Fruit fly (Drosophila melanogaster) whole organism, prepupa: Measurements from ENCODE around the gene Zpr1.
A peak's percentile ranks its signal among the peaks of the same experiment; 100 is the strongest.

ENCODE experiments used
- Blimp-1 ChIP-seq: fragments of 200-800 bp; sonication (Bioruptor generic); optimal IDR thresholded peaks from 3 replicates; lab custom pipeline; 2017; ENCODE audit warnings: missing biosample characterization, missing genetic modification characterization, mild to moderate bottlenecking, moderate library complexity, missing genetic modification reagents
- CG10631 ChIP-seq: fragments of 200-800 bp; sonication (Bioruptor generic); optimal IDR thresholded peaks from 2 replicates; lab custom pipeline; 2016; ENCODE audit warnings: missing biosample characterization, missing genetic modification characterization
- CG10669 ChIP-seq: fragments of 200-800 bp; sonication (Bioruptor generic); optimal IDR thresholded peaks from 3 replicates; lab custom pipeline; 2018; ENCODE audit warnings: missing biosample characterization, mild to moderate bottlenecking, missing genetic modification characterization, moderate library complexity
- CG11294 ChIP-seq: fragments of 200-800 bp; sonication (Bioruptor generic); IDR thresholded peaks from 2 replicates; pipeline ENCODE4 v1.3.6; 2022; ENCODE audit warnings: missing biosample characterization, missing genetic modification characterization
- CG15336 ChIP-seq: fragments of 200-800 bp; sonication (Bioruptor generic); IDR thresholded peaks from 2 replicates; pipeline ENCODE4 v1.3.6; 2022; ENCODE audit warnings: missing biosample characterization, missing genetic modification characterization
- CG1621 ChIP-seq: fragments of 200-800 bp; sonication (Bioruptor generic); optimal IDR thresholded peaks from 3 replicates; lab custom pipeline; 2018; ENCODE audit warnings: missing biosample characterization, mild to moderate bottlenecking, missing genetic modification characterization
- CG16779 ChIP-seq: fragments of 200-800 bp; sonication (Bioruptor generic); optimal IDR thresholded peaks from 3 replicates; lab custom pipeline; 2017; ENCODE audit warnings: missing biosample characterization, mild to moderate bottlenecking, missing genetic modification characterization
- CG31627 ChIP-seq: fragments of 200-800 bp; sonication (Bioruptor generic); optimal IDR thresholded peaks from 3 replicates; lab custom pipeline; 2016; ENCODE audit warnings: missing biosample characterization, missing genetic modification characterization
- CG32006 ChIP-seq: fragments of 200-800 bp; sonication (Bioruptor generic); optimal IDR thresholded peaks from 3 replicates; lab custom pipeline; 2017; ENCODE audit warnings: missing biosample characterization, mild to moderate bottlenecking, missing genetic modification characterization
- CG34406 ChIP-seq: fragments of 200-800 bp; sonication (Bioruptor generic); optimal IDR thresholded peaks from 3 replicates; lab custom pipeline; 2016; ENCODE audit warnings: missing biosample characterization, missing genetic modification characterization
- CG6163 ChIP-seq: fragments of 200-800 bp; sonication (Bioruptor generic); IDR thresholded peaks from 3 replicates; pipeline ENCODE4 v1.3.6; 2022; ENCODE audit warnings: missing biosample characterization, missing genetic modification characterization
- CG6792 ChIP-seq: fragments of 200-800 bp; sonication (Bioruptor generic); optimal IDR thresholded peaks from 3 replicates; lab custom pipeline; 2016; ENCODE audit warnings: missing biosample characterization, missing genetic modification characterization
- CG6808 ChIP-seq: fragments of 200-800 bp; sonication (Bioruptor generic); optimal IDR thresholded peaks from 3 replicates; lab custom pipeline; 2017; ENCODE audit warnings: missing biosample characterization, missing genetic modification characterization, mild to moderate bottlenecking, moderate library complexity, missing genetic modification reagents
- CG6854 ChIP-seq: fragments of 200-800 bp; sonication (Bioruptor generic); optimal IDR thresholded peaks from 2 replicates; lab custom pipeline; 2017; ENCODE audit warnings: missing biosample characterization, mild to moderate bottlenecking, missing genetic modification characterization
- CG8119 ChIP-seq: fragments of 200-800 bp; sonication (Bioruptor generic); IDR thresholded peaks from 3 replicates; pipeline ENCODE4 v1.3.6; 2022; ENCODE audit warnings: missing biosample characterization, missing genetic modification characterization
- CG8319 ChIP-seq: fragments of 200-800 bp; sonication (Bioruptor generic); optimal IDR thresholded peaks from 3 replicates; lab custom pipeline; 2016; ENCODE audit warnings: missing biosample characterization, missing genetic modification characterization
- CG8632 ChIP-seq: fragments of 200-800 bp; sonication (Bioruptor generic); optimal IDR thresholded peaks from 3 replicates; lab custom pipeline; 2016; ENCODE audit warnings: missing biosample characterization, missing genetic modification characterization
- Eip75B ChIP-seq: fragments of 200-800 bp; sonication (Bioruptor generic); optimal IDR thresholded peaks from 3 replicates; lab custom pipeline; 2016; ENCODE audit warnings: missing biosample characterization, missing genetic modification characterization
- Eip78C ChIP-seq: fragments of 200-800 bp; sonication (Bioruptor generic); peaks from one replicate; lab custom pipeline; 2016; ENCODE audit warnings: missing biosample characterization, missing genetic modification characterization
- Eip93F ChIP-seq: fragments of 200-800 bp; sonication (Bioruptor generic); optimal IDR thresholded peaks from 2 replicates; lab custom pipeline; 2016; ENCODE audit warnings: missing biosample characterization, mild to moderate bottlenecking, missing genetic modification characterization
- Ets21C ChIP-seq: fragments of 200-800 bp; sonication (Bioruptor generic); optimal IDR thresholded peaks from 3 replicates; lab custom pipeline; 2016; ENCODE audit warnings: missing biosample characterization, missing genetic modification characterization
- Ets96B ChIP-seq: fragments of 200-800 bp; optimal IDR thresholded peaks from 2 replicates; lab custom pipeline; 2019; ENCODE audit warnings: missing biosample characterization, mild to moderate bottlenecking, missing genetic modification characterization, moderate library complexity
- Gug ChIP-seq: fragments of 200-800 bp; sonication (Bioruptor generic); IDR thresholded peaks from 2 replicates; pipeline ENCODE4 v1.3.6; 2022; ENCODE audit warnings: missing biosample characterization, missing genetic modification characterization
- Hr38 ChIP-seq: sonication (Bioruptor generic); optimal IDR thresholded peaks from 2 replicates; lab custom pipeline; 2016; ENCODE audit warnings: missing biosample characterization, missing genetic modification characterization
- Hr39 ChIP-seq: fragments of 200-800 bp; sonication (Bioruptor generic); optimal IDR thresholded peaks from 2 replicates; lab custom pipeline; 2016; ENCODE audit warnings: missing biosample characterization, missing genetic modification characterization
- Hr4 ChIP-seq: fragments of 200-800 bp; sonication (Bioruptor generic); optimal IDR thresholded peaks from 3 replicates; lab custom pipeline; 2016; ENCODE audit warnings: missing biosample characterization, missing genetic modification characterization
- Met ChIP-seq: fragments of 200-800 bp; sonication (Bioruptor generic); optimal IDR thresholded peaks from 3 replicates; lab custom pipeline; 2016; ENCODE audit warnings: missing biosample characterization, missing genetic modification characterization
- OdsH ChIP-seq: fragments of 200-800 bp; sonication (Bioruptor generic); optimal IDR thresholded peaks from 3 replicates; lab custom pipeline; 2016; ENCODE audit warnings: missing biosample characterization, missing genetic modification characterization
- Smox ChIP-seq: fragments of 200-800 bp; sonication (Bioruptor generic); optimal IDR thresholded peaks from 3 replicates; lab custom pipeline; 2016; ENCODE audit warnings: missing biosample characterization, missing genetic modification characterization
- Sox102F ChIP-seq: fragments of 200-800 bp; sonication (Bioruptor generic); optimal IDR thresholded peaks from 2 replicates; lab custom pipeline; 2016; ENCODE audit warnings: missing biosample characterization, mild to moderate bottlenecking, missing genetic modification characterization
- Sox14 ChIP-seq: fragments of 200-800 bp; sonication (Bioruptor generic); optimal IDR thresholded peaks from 3 replicates; lab custom pipeline; 2016; ENCODE audit warnings: missing biosample characterization, missing genetic modification characterization
- Sox15 ChIP-seq: fragments of 200-800 bp; sonication (Bioruptor generic); optimal IDR thresholded peaks from 3 replicates; lab custom pipeline; 2016; ENCODE audit warnings: missing biosample characterization, missing genetic modification characterization
- achi ChIP-seq: fragments of 200-800 bp; sonication (Bioruptor generic); optimal IDR thresholded peaks from 3 replicates; lab custom pipeline; 2016; ENCODE audit warnings: missing biosample characterization, missing genetic modification characterization
- acj6 ChIP-seq: fragments of 200-800 bp; sonication (Bioruptor generic); optimal IDR thresholded peaks from 3 replicates; lab custom pipeline; 2016; ENCODE audit warnings: missing biosample characterization, missing genetic modification characterization
- dac ChIP-seq: fragments of 200-800 bp; sonication (Bioruptor generic); optimal IDR thresholded peaks from 2 replicates; lab custom pipeline; 2017; ENCODE audit warnings: missing biosample characterization, mild to moderate bottlenecking, missing genetic modification characterization
- eg ChIP-seq: fragments of 200-800 bp; sonication (Bioruptor generic); IDR thresholded peaks from 3 replicates; pipeline ENCODE4 v1.3.6; 2022; ENCODE audit warnings: missing biosample characterization, missing genetic modification characterization
- fkh ChIP-seq: fragments of 200-800 bp; sonication (Bioruptor generic); optimal IDR thresholded peaks from 3 replicates; lab custom pipeline; 2017; ENCODE audit warnings: missing biosample characterization, mild to moderate bottlenecking, missing genetic modification characterization, moderate library complexity
- lz ChIP-seq: fragments of 200-800 bp; sonication (Bioruptor generic); optimal IDR thresholded peaks from 3 replicates; lab custom pipeline; 2016; ENCODE audit warnings: missing biosample characterization, missing genetic modification characterization
- ss ChIP-seq, 2 experiments: fragments of 200-800 bp; sonication (Bioruptor generic); optimal IDR thresholded peaks; 2 replicates in 1 of 2; 3 replicates in 1 of 2; lab custom pipeline; 2017 to 2018; ENCODE audit warnings: mild to moderate bottlenecking in 2 of 2, missing biosample characterization in 2 of 2, missing genetic modification characterization in 2 of 2, moderate library complexity in 1 of 2
- svp ChIP-seq: fragments of 200-800 bp; sonication (Bioruptor generic); peaks from one replicate; lab custom pipeline; 2016; ENCODE audit warnings: missing biosample characterization, missing genetic modification characterization
- topi ChIP-seq: fragments of 200-800 bp; sonication (Bioruptor generic); optimal IDR thresholded peaks from 3 replicates; lab custom pipeline; 2016; ENCODE audit warnings: missing biosample characterization, missing genetic modification characterization
- vri ChIP-seq: fragments of 200-800 bp; sonication (Bioruptor generic); optimal IDR thresholded peaks from 3 replicates; lab custom pipeline; 2016; ENCODE audit warnings: missing biosample characterization, mild to moderate bottlenecking, missing genetic modification characterization

The Zpr1 gene

DNA sequence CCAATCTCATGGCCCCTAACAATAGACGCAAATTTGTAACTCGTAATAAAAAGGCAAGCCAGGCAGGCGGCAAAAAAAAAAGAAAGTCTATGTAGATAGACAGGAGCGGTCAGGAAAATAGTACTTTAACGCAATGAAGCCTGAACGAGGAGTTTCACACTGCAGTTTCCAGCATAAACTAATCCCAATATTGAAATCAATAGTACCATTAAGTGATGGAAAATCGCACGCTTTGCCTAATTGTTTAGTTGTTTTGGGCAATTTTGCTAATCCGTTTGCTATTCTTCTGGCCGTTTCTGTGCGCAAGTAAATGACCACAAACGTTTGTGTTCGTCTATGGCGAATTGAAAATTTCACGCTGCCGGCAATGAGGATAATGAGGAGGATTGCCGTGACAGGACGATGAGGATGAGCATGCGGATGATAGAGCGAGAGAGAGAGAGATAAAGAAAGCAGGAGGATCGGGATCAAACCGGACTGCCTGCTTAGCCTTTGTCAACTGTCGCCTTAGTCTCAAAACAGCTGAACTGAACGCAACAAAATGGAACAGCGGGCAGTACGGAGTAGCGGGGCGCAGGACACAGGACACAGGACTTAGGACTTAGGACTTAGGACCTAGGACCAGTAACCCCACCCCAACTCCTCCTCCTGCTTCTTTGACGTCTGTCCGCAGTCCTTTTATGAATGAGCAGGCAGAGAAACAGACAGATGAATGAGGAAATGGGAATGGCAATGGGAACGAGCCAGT is 34.5 kb downstream of the Zpr1 start:
- no peak for TF ChIP-seq OdsH
- TF ChIP-seq Hr4 (GFP tag; lab: Kevin White, UChicago): peak; percentile 22
- no peak for TF ChIP-seq Ets96B (tag; lab: Kevin White, UChicago)
- no peak for TF ChIP-seq lz (GFP tag; lab: Kevin White, UChicago)
- TF ChIP-seq ss (GFP tag; optimal IDR thresholded peaks at IDR 0.05; lab: Kevin White, UChicago): no peak
- no peak for TF ChIP-seq CG11294 (GFP tag; lab: Robert Waterston, UW)
- TF ChIP-seq CG6163: no peak
- TF ChIP-seq Eip78C (GFP tag; lab: Kevin White, UChicago): peak; percentile 11
- TF ChIP-seq CG1621 (tag; lab: Kevin White, UChicago): no peak
- TF ChIP-seq CG10631 (GFP tag; lab: Kevin White, UChicago): no peak
- no peak for TF ChIP-seq Eip93F
- no peak for TF ChIP-seq dac (GFP tag; lab: Kevin White, UChicago)
- TF ChIP-seq eg (GFP tag; lab: Robert Waterston, UW): peak; percentile 48; the same call in 1 of the 3 replicates
- no peak for TF ChIP-seq CG10669 (GFP tag; lab: Kevin White, UChicago)
- TF ChIP-seq CG34406 (GFP tag; lab: Kevin White, UChicago): no peak
- TF ChIP-seq Sox14 (GFP tag; lab: Kevin White, UChicago): no peak
- TF ChIP-seq topi: no peak
- TF ChIP-seq CG32006 (GFP tag; lab: Kevin White, UChicago): peak; percentile 41
- TF ChIP-seq fkh (GFP tag; lab: Kevin White, UChicago): no peak
- peak; percentile 35; the same call in 1 of the 2 replicates for TF ChIP-seq CG15336 (GFP tag; lab: Robert Waterston, UW)
- TF ChIP-seq achi: no peak
- TF ChIP-seq Ets21C (GFP tag; lab: Kevin White, UChicago): no peak
- no peak for TF ChIP-seq Hr38 (GFP tag; lab: Kevin White, UChicago)
- no peak for TF ChIP-seq Sox15 (GFP tag; lab: Kevin White, UChicago)
- TF ChIP-seq CG16779 (tag; lab: Kevin White, UChicago): no peak
- no peak for TF ChIP-seq CG8632 (GFP tag; lab: Kevin White, UChicago)
- no peak for TF ChIP-seq Eip75B
- no peak for TF ChIP-seq Blimp-1 (GFP tag; lab: Kevin White, UChicago)
- TF ChIP-seq svp (GFP tag; lab: Kevin White, UChicago): no peak
- TF ChIP-seq Met (GFP tag; lab: Kevin White, UChicago): no peak

DNA sequence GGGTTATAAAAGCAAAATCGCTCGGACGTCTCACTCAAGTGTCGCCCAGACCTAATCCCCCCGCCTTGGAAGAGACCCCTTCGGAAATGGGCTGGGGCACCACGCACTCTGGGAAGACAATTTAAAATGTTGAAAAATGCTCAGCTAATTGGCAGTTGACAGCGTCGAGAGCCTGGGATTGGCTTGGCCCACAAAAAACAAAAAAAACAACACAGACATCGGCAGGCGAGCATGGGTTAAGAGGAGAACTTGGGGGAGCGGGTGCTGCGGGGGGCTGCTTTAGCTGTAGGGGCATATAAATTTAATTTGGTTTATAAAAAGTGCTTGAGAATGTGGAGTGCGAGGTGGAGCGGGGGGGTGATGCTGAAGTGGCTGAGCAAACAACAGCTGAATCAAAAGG is 39.4 kb downstream of the Zpr1 start:
- no peak for TF ChIP-seq eg (GFP tag; lab: Robert Waterston, UW)
- TF ChIP-seq OdsH: no peak
- peak; percentile 54 for TF ChIP-seq Eip78C (GFP tag; lab: Kevin White, UChicago)
- peak in 1 of 2 experiments; percentile 19 for TF ChIP-seq ss (GFP tag; optimal IDR thresholded peaks at IDR 0.05; lab: Kevin White, UChicago)
- no peak for TF ChIP-seq CG6808 (GFP tag; lab: Kevin White, UChicago)
- TF ChIP-seq CG8319 (GFP tag; lab: Kevin White, UChicago): no peak
- TF ChIP-seq Ets96B (tag; lab: Kevin White, UChicago): no peak

DNA sequence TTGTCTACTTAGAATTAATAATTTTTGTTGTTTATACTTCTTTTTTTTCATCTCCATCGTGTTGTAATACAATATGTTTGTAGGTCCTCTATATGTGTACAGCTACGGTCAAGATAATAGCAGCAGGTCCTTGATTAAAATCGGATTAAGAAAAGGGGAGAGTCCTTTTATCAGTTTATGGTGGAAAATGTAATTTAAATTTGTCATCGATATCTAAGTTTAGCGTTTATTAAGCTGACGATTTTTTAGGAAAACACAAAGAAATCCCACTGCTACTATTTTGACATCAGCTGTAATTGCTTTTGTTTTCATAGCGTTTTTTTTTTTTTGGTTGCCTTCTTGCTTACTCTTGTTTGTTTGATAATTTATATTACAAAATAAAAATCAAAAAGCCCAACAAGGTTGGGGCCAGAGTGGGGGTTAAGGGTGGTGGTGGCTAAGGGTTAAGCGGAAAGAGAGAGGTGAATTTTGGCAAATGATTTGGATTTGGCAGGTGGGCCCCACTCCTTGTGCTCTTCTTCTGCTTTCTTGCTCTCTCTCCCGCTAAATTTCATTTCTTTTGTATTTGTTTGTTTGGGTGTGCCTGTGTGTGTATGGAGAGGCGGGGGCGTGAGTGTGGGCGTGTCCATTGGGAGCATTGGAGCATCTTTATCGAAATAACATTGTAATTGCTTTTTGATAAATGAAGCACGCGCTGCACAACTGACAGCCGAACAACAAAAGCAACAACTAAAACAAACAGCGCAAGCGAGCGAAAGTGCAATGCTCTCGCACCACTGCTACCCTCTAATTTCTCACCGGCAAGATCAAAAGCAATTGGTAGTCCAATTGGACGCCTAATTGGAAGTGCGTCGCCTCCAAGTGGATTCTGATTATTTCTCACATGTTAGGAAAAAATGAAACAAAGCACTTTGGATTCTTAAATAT is 40.8 kb downstream of the Zpr1 start:
- TF ChIP-seq Hr4 (GFP tag; lab: Kevin White, UChicago): peak; percentile 46
- TF ChIP-seq Sox102F (GFP tag; lab: Kevin White, UChicago): peak; percentile 55
- peak; percentile 40 for TF ChIP-seq Sox14 (GFP tag; lab: Kevin White, UChicago)
- TF ChIP-seq CG6808 (GFP tag; lab: Kevin White, UChicago): peak; percentile 9
- peak; percentile 25 for TF ChIP-seq CG31627 (GFP tag; lab: Kevin White, UChicago)
- no peak for TF ChIP-seq Blimp-1 (GFP tag; lab: Kevin White, UChicago)
- TF ChIP-seq Hr38 (GFP tag; lab: Kevin White, UChicago): no peak
- TF ChIP-seq CG34406 (GFP tag; lab: Kevin White, UChicago): peak; percentile 8
- peak; percentile 4 for TF ChIP-seq CG6792 (GFP tag; lab: Kevin White, UChicago)
- TF ChIP-seq Smox (GFP tag; lab: Kevin White, UChicago): peak; percentile 38
- TF ChIP-seq lz (GFP tag; lab: Kevin White, UChicago): peak; percentile 35
- peak; percentile 62 for TF ChIP-seq Met (GFP tag; lab: Kevin White, UChicago)
- TF ChIP-seq dac (GFP tag; lab: Kevin White, UChicago): no peak
- TF ChIP-seq Hr39 (GFP tag; lab: Kevin White, UChicago): peak; percentile 45
- TF ChIP-seq Gug (GFP tag; lab: Robert Waterston, UW): no peak
- peak; percentile 30 for TF ChIP-seq CG10669 (GFP tag; lab: Kevin White, UChicago)
- TF ChIP-seq CG11294 (GFP tag; lab: Robert Waterston, UW): no peak
- no peak for TF ChIP-seq CG8632 (GFP tag; lab: Kevin White, UChicago)
- peak; percentile 31 for TF ChIP-seq CG10631 (GFP tag; lab: Kevin White, UChicago)
- peak; percentile 27 for TF ChIP-seq CG32006 (GFP tag; lab: Kevin White, UChicago)
- TF ChIP-seq CG6854 (GFP tag; lab: Kevin White, UChicago): no peak
- TF ChIP-seq CG8119 (GFP tag; lab: Robert Waterston, UW): peak; percentile 30; the same call in 1 of the 3 replicates
- TF ChIP-seq vri (GFP tag; lab: Kevin White, UChicago): peak; percentile 33
- peak; percentile 26 for TF ChIP-seq fkh (GFP tag; lab: Kevin White, UChicago)
- peak; percentile 18 for TF ChIP-seq acj6
